Fruit fly (Drosophila melanogaster) whole organism, embryonic: Measurements from ENCODE around the gene Nph.

ENCODE experiments used
- Awh ChIP-seq: fragments of 200-800 bp; sonication (Bioruptor generic); IDR thresholded peaks from 2 replicates; pipeline ENCODE4, ENCODE4 v1.3.6; 2022; ENCODE audit warnings: missing biosample characterization, missing genetic modification characterization
- CG10321 ChIP-seq: fragments of 200-800 bp; sonication (Bioruptor generic); IDR thresholded peaks from 2 replicates; pipeline ENCODE4 v1.3.6; 2022; ENCODE audit warnings: missing biosample characterization, missing genetic modification characterization
- CG10543 ChIP-seq: fragments of 200-800 bp; sonication (Bioruptor generic); optimal IDR thresholded peaks from 3 replicates; lab custom pipeline; 2017; ENCODE audit warnings: missing biosample characterization, mild to moderate bottlenecking, missing genetic modification characterization, moderate library complexity
- CG11085 ChIP-seq: fragments of 200-800 bp; sonication (Bioruptor generic); IDR thresholded peaks from 2 replicates; pipeline ENCODE4 v1.3.6; 2022; ENCODE audit warnings: missing biosample characterization, missing genetic modification characterization
- CG11560 ChIP-seq: fragments of 200-800 bp; sonication (Bioruptor generic); IDR thresholded peaks from 3 replicates; pipeline ENCODE4 v1.3.6; 2022; ENCODE audit warnings: missing biosample characterization, missing genetic modification characterization
- CG12659 ChIP-seq: fragments of 200-800 bp; sonication (Bioruptor generic); optimal IDR thresholded peaks from 3 replicates; lab custom pipeline; 2017; ENCODE audit warnings: mild to moderate bottlenecking, missing biosample characterization, missing genetic modification reagents, missing genetic modification characterization
- CG13624 ChIP-seq: fragments of 200-800 bp; sonication (Bioruptor generic); optimal IDR thresholded peaks from 2 replicates; lab custom pipeline; 2016; ENCODE audit warnings: missing biosample characterization, missing genetic modification characterization
- CG15011 ChIP-seq: fragments of 200-800 bp; sonication (Bioruptor generic); optimal IDR thresholded peaks from 3 replicates; lab custom pipeline; 2018; ENCODE audit warnings: missing biosample characterization, mild to moderate bottlenecking, missing genetic modification characterization
- CG1529 ChIP-seq: fragments of 200-800 bp; sonication (Bioruptor generic); optimal IDR thresholded peaks from 3 replicates; lab custom pipeline; 2018; ENCODE audit warnings: missing biosample characterization, missing genetic modification characterization
- CG17612 ChIP-seq: fragments of 200-800 bp; sonication (Bioruptor generic); IDR thresholded peaks from 2 replicates; pipeline ENCODE4 v1.3.6; 2022; ENCODE audit warnings: missing biosample characterization, missing genetic modification characterization
- CG1792 ChIP-seq: fragments of 200-800 bp; sonication (Bioruptor generic); optimal IDR thresholded peaks from 2 replicates; lab custom pipeline; 2016; ENCODE audit warnings: missing biosample characterization, missing genetic modification characterization
- CG18764 ChIP-seq: fragments of 200-800 bp; sonication (Bioruptor generic); optimal IDR thresholded peaks from 3 replicates; lab custom pipeline; 2016; ENCODE audit warnings: missing biosample characterization, missing genetic modification characterization
- CG2120 ChIP-seq: fragments of 200-800 bp; sonication (Bioruptor generic); optimal IDR thresholded peaks from 3 replicates; lab custom pipeline; 2016; ENCODE audit warnings: missing biosample characterization, missing genetic modification characterization
- CG2889 ChIP-seq: fragments of 200-800 bp; sonication (Bioruptor generic); IDR thresholded peaks from 3 replicates; pipeline ENCODE4 v1.3.6; 2022; ENCODE audit warnings: missing biosample characterization, missing genetic modification characterization
- CG31224 ChIP-seq: fragments of 200-800 bp; sonication (Bioruptor generic); IDR thresholded peaks from 2 replicates; pipeline ENCODE4 v1.3.6; 2022; ENCODE audit warnings: missing biosample characterization, missing genetic modification characterization
- CG34376 ChIP-seq: fragments of 200-800 bp; sonication (Bioruptor generic); optimal IDR thresholded peaks from 2 replicates; lab custom pipeline; 2018; ENCODE audit warnings: missing biosample characterization, mild to moderate bottlenecking, missing genetic modification characterization
- CG4707 ChIP-seq: fragments of 200-800 bp; sonication (Bioruptor generic); optimal IDR thresholded peaks from 2 replicates; lab custom pipeline; 2018; ENCODE audit warnings: missing biosample characterization, mild to moderate bottlenecking, missing genetic modification characterization, moderate library complexity
- CG6689 ChIP-seq: fragments of 200-800 bp; sonication (Bioruptor generic); IDR thresholded peaks from 2 replicates; pipeline ENCODE4 v1.3.6; 2022; ENCODE audit warnings: missing biosample characterization, missing genetic modification characterization
- CG7271 ChIP-seq: fragments of 200-800 bp; sonication (Bioruptor generic); optimal IDR thresholded peaks from 2 replicates; lab custom pipeline; 2018; ENCODE audit warnings: missing biosample characterization, mild to moderate bottlenecking, missing genetic modification characterization, moderate library complexity
- CG8281 ChIP-seq: fragments of 200-800 bp; sonication (Bioruptor generic); optimal IDR thresholded peaks from 2 replicates; lab custom pipeline; 2018; ENCODE audit warnings: missing biosample characterization, mild to moderate bottlenecking, missing genetic modification characterization, moderate library complexity
- CG8290 ChIP-seq, 3 experiments: fragments of 200-800 bp; sonication (Bioruptor generic); optimal IDR thresholded peaks; 2 replicates each; lab custom pipeline; 2016 to 2019; ENCODE audit warnings: missing biosample characterization in 3 of 3, missing genetic modification characterization in 3 of 3, mild to moderate bottlenecking in 2 of 3, moderate library complexity in 1 of 3
- CG9215 ChIP-seq: fragments of 200-800 bp; sonication (Bioruptor generic); IDR thresholded peaks from 2 replicates; pipeline ENCODE4 v1.3.6; 2022; ENCODE audit warnings: missing biosample characterization, missing genetic modification characterization
- CG9876 ChIP-seq: fragments of 200-800 bp; sonication (Bioruptor generic); optimal IDR thresholded peaks from 2 replicates; lab custom pipeline; 2016; ENCODE audit warnings: missing biosample characterization, missing genetic modification characterization
- CHES-1-like ChIP-seq: fragments of 200-800 bp; sonication (Bioruptor generic); optimal IDR thresholded peaks from 2 replicates; lab custom pipeline; 2016; ENCODE audit warnings: missing biosample characterization, missing genetic modification characterization
- Dip2 ChIP-seq: fragments of 200-800 bp; sonication (Bioruptor generic); IDR thresholded peaks from 2 replicates; pipeline ENCODE4 v1.3.6; 2022; ENCODE audit warnings: missing biosample characterization, missing genetic modification characterization
- HLH3B ChIP-seq: fragments of 200-800 bp; sonication (Bioruptor generic); IDR thresholded peaks from 2 replicates; pipeline ENCODE4 v1.3.6; 2022; ENCODE audit warnings: missing biosample characterization, missing genetic modification characterization
- Hand ChIP-seq: fragments of 200-800 bp; sonication (Bioruptor generic); optimal IDR thresholded peaks from 2 replicates; lab custom pipeline; 2017; ENCODE audit warnings: mild to moderate bottlenecking, missing biosample characterization, missing genetic modification reagents, missing genetic modification characterization
- Hsf ChIP-seq: fragments of 200-800 bp; sonication (Bioruptor generic); optimal IDR thresholded peaks from 3 replicates; lab custom pipeline; 2016; ENCODE audit warnings: missing biosample characterization, missing genetic modification characterization
- MTF-1 ChIP-seq: fragments of 200-800 bp; sonication (Bioruptor generic); optimal IDR thresholded peaks from 2 replicates; lab custom pipeline; 2018; ENCODE audit warnings: missing biosample characterization, mild to moderate bottlenecking, missing genetic modification characterization, borderline replicate concordance
- Med ChIP-seq: fragments of 200-800 bp; sonication (Bioruptor generic); peaks from one replicate; lab custom pipeline; 2016; ENCODE audit warnings: missing biosample characterization, missing genetic modification characterization, mild to moderate bottlenecking, inconsistent platforms, moderate library complexity
- Nf-YA ChIP-seq: fragments of 200-800 bp; sonication (Bioruptor generic); IDR thresholded peaks from 2 replicates; pipeline ENCODE4 v1.3.6; 2022; ENCODE audit warnings: missing biosample characterization, missing genetic modification characterization
- Oaz ChIP-seq: fragments of 200-800 bp; sonication (Bioruptor generic); IDR thresholded peaks from 2 replicates; pipeline ENCODE4 v1.3.6; 2022; ENCODE audit warnings: missing biosample characterization, missing genetic modification characterization
- Sox100B ChIP-seq: fragments of 200-800 bp; sonication (Bioruptor generic); optimal IDR thresholded peaks from 3 replicates; lab custom pipeline; 2018; ENCODE audit warnings: missing biosample characterization, mild to moderate bottlenecking, missing genetic modification characterization
- Usf ChIP-seq: fragments of 200-800 bp; sonication (Bioruptor generic); optimal IDR thresholded peaks from 2 replicates; lab custom pipeline; 2017; ENCODE audit warnings: missing genotype, missing biosample characterization, missing genetic modification characterization
- ato ChIP-seq: fragments of 200-800 bp; sonication (Bioruptor generic); IDR thresholded peaks from 2 replicates; pipeline ENCODE4 v1.3.6; 2022; ENCODE audit warnings: missing biosample characterization, missing genetic modification characterization; ENCODE audit not compliant: partially characterized antibody
- corto ChIP-seq: fragments of 200-800 bp; sonication (Bioruptor generic); optimal IDR thresholded peaks from 2 replicates; lab custom pipeline; 2016; ENCODE audit warnings: missing biosample characterization, mild to moderate bottlenecking, missing genetic modification characterization, moderate library complexity
- crc ChIP-seq: fragments of 200-800 bp; sonication (Bioruptor generic); optimal IDR thresholded peaks from 2 replicates; lab custom pipeline; 2016; ENCODE audit warnings: missing biosample characterization, missing genetic modification characterization
- en ChIP-seq: fragments of 200-800 bp; sonication (Bioruptor generic); optimal IDR thresholded peaks from 2 replicates; lab custom pipeline; 2016; ENCODE audit warnings: missing biosample characterization, missing genetic modification characterization
- gcm ChIP-seq: fragments of 200-800 bp; sonication (Bioruptor generic); optimal IDR thresholded peaks from 2 replicates; lab custom pipeline; 2019; ENCODE audit warnings: missing biosample characterization, mild to moderate bottlenecking, missing genetic modification characterization, moderate library complexity
- ind ChIP-seq: fragments of 200-800 bp; sonication (Bioruptor generic); optimal IDR thresholded peaks from 3 replicates; lab custom pipeline; 2016; ENCODE audit warnings: missing biosample characterization, missing genetic modification characterization
- jigr1 ChIP-seq: fragments of 200-800 bp; sonication (Bioruptor generic); IDR thresholded peaks from 3 replicates; pipeline ENCODE4 v1.3.6; 2022; ENCODE audit warnings: missing biosample characterization, missing genetic modification characterization
- oc ChIP-seq: fragments of 200-800 bp; sonication (Bioruptor generic); optimal IDR thresholded peaks from 2 replicates; lab custom pipeline; 2018; ENCODE audit warnings: missing biosample characterization, mild to moderate bottlenecking, missing genetic modification characterization, moderate library complexity
- repo ChIP-seq: fragments of 200-800 bp; sonication (Bioruptor generic); optimal IDR thresholded peaks from 2 replicates; lab custom pipeline; 2016; ENCODE audit warnings: missing biosample characterization, missing genetic modification characterization
- sna ChIP-seq: fragments of 200-800 bp; sonication (Bioruptor generic); IDR thresholded peaks from 2 replicates; pipeline ENCODE4 v1.3.6; 2022; ENCODE audit warnings: missing biosample characterization, missing genetic modification characterization; ENCODE audit not compliant: partially characterized antibody
- tap ChIP-seq: fragments of 200-800 bp; optimal IDR thresholded peaks from 3 replicates; lab custom pipeline; 2019; ENCODE audit warnings: missing biosample characterization, mild to moderate bottlenecking, missing genetic modification characterization, moderate library complexity
- tll ChIP-seq, 2 experiments: fragments of 200-800 bp in 1 of 2; fragments of >200 bp in 1 of 2; sonication (Bioruptor generic) in 1 of 2; optimal IDR thresholded peaks; 2 replicates each; lab custom pipeline; 2017 to 2019; ENCODE audit warnings: missing biosample characterization in 2 of 2, missing genetic modification characterization in 2 of 2, mild to moderate bottlenecking in 1 of 2, moderate library complexity in 1 of 2
- vvl ChIP-seq: fragments of 200-800 bp; sonication (Bioruptor generic); IDR thresholded peaks from 2 replicates; pipeline ENCODE4 v1.3.6; 2022; ENCODE audit warnings: missing biosample characterization, missing genetic modification characterization
- zen2 ChIP-seq: fragments of 200-800 bp; sonication (Bioruptor generic); IDR thresholded peaks from 3 replicates; pipeline ENCODE4 v1.3.6; 2022; ENCODE audit warnings: missing biosample characterization, missing genetic modification characterization; ENCODE audit not compliant: partially characterized antibody
- zfh2 ChIP-seq: fragments of 200-800 bp; sonication (Bioruptor generic); optimal IDR thresholded peaks from 2 replicates; lab custom pipeline; 2016; ENCODE audit warnings: missing biosample characterization, missing genetic modification characterization

The Nph gene

dm6 chr3R:30012602-30013489 is 8.2 kb upstream of the Nph start (continued):
- no peak for TF ChIP-seq CG18764 (GFP tag; lab: Kevin White, UChicago)
- no peak for TF ChIP-seq CG17612
- TF ChIP-seq ato (GFP tag; lab: Robert Waterston, UW): no peak
- no peak for TF ChIP-seq Hand (GFP tag; lab: Kevin White, UChicago)
- no peak for TF ChIP-seq gcm (GFP tag; lab: Kevin White, UChicago)
- no peak for TF ChIP-seq Oaz (GFP tag; lab: Robert Waterston, UW)
- no peak for TF ChIP-seq Dip2 (GFP tag; lab: Robert Waterston, UW)
- peak; percentile 18 for TF ChIP-seq CG10543
- no peak for TF ChIP-seq oc (tag; lab: Kevin White, UChicago)
- peak; percentile 27 for TF ChIP-seq CG34376 (GFP tag; lab: Kevin White, UChicago)
- no peak for TF ChIP-seq jigr1 (GFP tag; lab: Robert Waterston, UW)
- TF ChIP-seq Med (GFP tag; lab: Kevin White, UChicago): peak; percentile 91
- TF ChIP-seq CG12659 (GFP tag; lab: Kevin White, UChicago): peak; percentile 11
- TF ChIP-seq CG2120 (GFP tag; lab: Kevin White, UChicago): peak; percentile 42
- no peak for TF ChIP-seq Hsf (GFP tag; lab: Kevin White, UChicago)
- TF ChIP-seq Nf-YA: no peak
- no peak for TF ChIP-seq CG8290 (GFP tag; optimal IDR thresholded peaks at IDR 0.05; lab: Kevin White, UChicago)
- TF ChIP-seq CG8290 (tag; optimal IDR thresholded peaks at IDR 0.05; lab: Kevin White, UChicago): peak in 1 of 2 experiments; percentile 44
- peak; percentile 78 for TF ChIP-seq CG13624
- no peak for TF ChIP-seq crc (GFP tag; lab: Kevin White, UChicago)
- TF ChIP-seq CG2889: no peak
- TF ChIP-seq sna (GFP tag; lab: Robert Waterston, UW): no peak
- TF ChIP-seq CG9876: no peak
- TF ChIP-seq CG7271 (tag; lab: Kevin White, UChicago): no peak
- TF ChIP-seq ind (GFP tag; lab: Kevin White, UChicago): no peak
- no peak for TF ChIP-seq MTF-1 (GFP tag; lab: Kevin White, UChicago)
- TF ChIP-seq CG1792 (GFP tag; lab: Kevin White, UChicago): no peak
- TF ChIP-seq tll (GFP tag; optimal IDR thresholded peaks at IDR 0.05; lab: Kevin White, UChicago): no peak
- TF ChIP-seq CG4707 (GFP tag; lab: Kevin White, UChicago): no peak
- TF ChIP-seq zen2: no peak
- no peak for TF ChIP-seq CG15011 (GFP tag; lab: Kevin White, UChicago)
- peak; percentile 43 for TF ChIP-seq CG31224 (GFP tag; lab: Robert Waterston, UW)
- TF ChIP-seq Sox100B: no peak
- no peak for TF ChIP-seq Usf (GFP tag; lab: Kevin White, UChicago)
- TF ChIP-seq CG6689 (GFP tag; lab: Robert Waterston, UW): no peak
- no peak for TF ChIP-seq tap
- no peak for TF ChIP-seq corto (GFP tag; lab: Kevin White, UChicago)
- no peak for TF ChIP-seq CHES-1-like
- no peak for TF ChIP-seq HLH3B (GFP tag; lab: Robert Waterston, UW)
- no peak for TF ChIP-seq repo
- no peak for TF ChIP-seq zfh2 (GFP tag; lab: Kevin White, UChicago)
- no peak for TF ChIP-seq Awh (GFP tag; lab: Robert Waterston, UW)
- no peak for TF ChIP-seq vvl (GFP tag; lab: Robert Waterston, UW)
- 0 out of 2 replicates have a peak, but pooled peaks have one; percentile 39 for TF ChIP-seq CG11085 (GFP tag; lab: Robert Waterston, UW)
- no peak for TF ChIP-seq CG11560
- no peak for TF ChIP-seq CG10321 (GFP tag; lab: Robert Waterston, UW)
- no peak for TF ChIP-seq CG1529 (GFP tag; lab: Kevin White, UChicago)
- no peak for TF ChIP-seq CG8281 (tag; lab: Kevin White, UChicago)
- TF ChIP-seq CG9215: peak; percentile 27; the same call in 1 of the 2 replicates
- no peak for TF ChIP-seq en
